Fruit fly (Drosophila melanogaster) whole organism, embryonic: ENCODE measurements around the gene CG9886.

Experiments
- Abd-B ChIP-seq: fragments of 200-800 bp; sonication (Bioruptor generic); optimal IDR thresholded peaks from 2 replicates; lab custom pipeline; 2018; ENCODE audit warnings: missing biosample characterization, mild to moderate bottlenecking, missing genetic modification characterization, moderate library complexity
- CG11504 ChIP-seq: fragments of 200-800 bp; sonication (Bioruptor generic); optimal IDR thresholded peaks from 3 replicates; lab custom pipeline; 2019; ENCODE audit warnings: missing biosample characterization, mild to moderate bottlenecking, missing genetic modification characterization, moderate library complexity
- CG15011 ChIP-seq: fragments of 200-800 bp; sonication (Bioruptor generic); optimal IDR thresholded peaks from 3 replicates; lab custom pipeline; 2018; ENCODE audit warnings: missing biosample characterization, mild to moderate bottlenecking, missing genetic modification characterization
- CG1529 ChIP-seq: fragments of 200-800 bp; sonication (Bioruptor generic); optimal IDR thresholded peaks from 3 replicates; lab custom pipeline; 2018; ENCODE audit warnings: missing biosample characterization, missing genetic modification characterization
- CG17568 ChIP-seq: fragments of 200-800 bp; sonication (Bioruptor generic); optimal IDR thresholded peaks from 2 replicates; lab custom pipeline; 2018; ENCODE audit warnings: missing biosample characterization, mild to moderate bottlenecking, missing genetic modification characterization, moderate library complexity
- CG17802 ChIP-seq: fragments of 200-800 bp; sonication (Bioruptor generic); optimal IDR thresholded peaks from 2 replicates; lab custom pipeline; 2018; ENCODE audit warnings: missing biosample characterization, mild to moderate bottlenecking, missing genetic modification characterization, moderate library complexity
- CG3726 ChIP-seq: fragments of 200-800 bp; sonication (Bioruptor generic); IDR thresholded peaks from 3 replicates; pipeline ENCODE4, ENCODE4 v1.3.6; 2022; ENCODE audit warnings: missing biosample characterization, missing genetic modification characterization
- CG42726 ChIP-seq: fragments of 200-800 bp; sonication (Bioruptor generic); IDR thresholded peaks from 2 replicates; pipeline ENCODE4 v1.3.6; 2022; ENCODE audit warnings: missing biosample characterization, missing genetic modification characterization; ENCODE audit not compliant: partially characterized antibody
- CG4360 ChIP-seq: fragments of 200-800 bp; sonication (Bioruptor generic); IDR thresholded peaks from 2 replicates; pipeline ENCODE4 v1.3.6; 2022; ENCODE audit warnings: missing biosample characterization, missing genetic modification characterization
- CG4707 ChIP-seq: fragments of 200-800 bp; sonication (Bioruptor generic); optimal IDR thresholded peaks from 2 replicates; lab custom pipeline; 2018; ENCODE audit warnings: missing biosample characterization, mild to moderate bottlenecking, missing genetic modification characterization, moderate library complexity
- CG4820 ChIP-seq: fragments of 200-800 bp; sonication (Bioruptor generic); optimal IDR thresholded peaks from 3 replicates; lab custom pipeline; 2016; ENCODE audit warnings: missing biosample characterization, missing genetic modification characterization
- CG7745 ChIP-seq: fragments of 200-800 bp; sonication (Bioruptor generic); optimal IDR thresholded peaks from 2 replicates; lab custom pipeline; 2018; ENCODE audit warnings: missing biosample characterization, mild to moderate bottlenecking, missing genetic modification characterization, moderate library complexity
- CG8359 ChIP-seq: fragments of 200-800 bp; sonication (Bioruptor generic); optimal IDR thresholded peaks from 2 replicates; lab custom pipeline; 2017; ENCODE audit warnings: missing biosample characterization, mild to moderate bottlenecking, missing genetic modification characterization, borderline replicate concordance
- Doc2 ChIP-seq: fragments of 200-800 bp; sonication (Bioruptor generic); IDR thresholded peaks from 2 replicates; pipeline ENCODE4 v1.3.6; 2022; ENCODE audit warnings: missing biosample characterization, missing genetic modification characterization
- ERR ChIP-seq: fragments of 200-800 bp; sonication (Bioruptor generic); optimal IDR thresholded peaks from 2 replicates; lab custom pipeline; 2016; ENCODE audit warnings: missing biosample characterization, missing genetic modification characterization
- Eip74EF ChIP-seq, 2 experiments: fragments of 200-800 bp in 1 of 2; fragments of >200 bp in 1 of 2; sonication (Bioruptor generic) in 1 of 2; optimal IDR thresholded peaks; 2 replicates each; lab custom pipeline; 2017 to 2019; ENCODE audit warnings: missing biosample characterization in 2 of 2, missing genetic modification characterization in 2 of 2, mild to moderate bottlenecking in 1 of 2, moderate library complexity in 1 of 2
- Fer2 ChIP-seq: fragments of 200-800 bp; sonication (Bioruptor generic); optimal IDR thresholded peaks from 2 replicates; lab custom pipeline; 2018; ENCODE audit warnings: missing biosample characterization, mild to moderate bottlenecking, missing genetic modification characterization, moderate library complexity
- HLH3B ChIP-seq: fragments of 200-800 bp; sonication (Bioruptor generic); IDR thresholded peaks from 2 replicates; pipeline ENCODE4 v1.3.6; 2022; ENCODE audit warnings: missing biosample characterization, missing genetic modification characterization
- HmgD ChIP-seq: fragments of 200-800 bp; sonication (Bioruptor generic); optimal IDR thresholded peaks from 3 replicates; lab custom pipeline; 2016; ENCODE audit warnings: missing biosample characterization, missing genetic modification characterization
- HmgZ ChIP-seq: fragments of 200-800 bp; sonication (Bioruptor generic); optimal IDR thresholded peaks from 2 replicates; lab custom pipeline; 2018; ENCODE audit warnings: missing biosample characterization, mild to moderate bottlenecking, missing genetic modification characterization
- Hr78 ChIP-seq, 2 experiments: fragments of 200-800 bp in 1 of 2; fragments of >200 bp in 1 of 2; sonication (Bioruptor generic) in 1 of 2; optimal IDR thresholded peaks; 2 replicates each; lab custom pipeline; 2017 to 2019; ENCODE audit warnings: missing biosample characterization in 2 of 2, missing genetic modification characterization in 2 of 2, mild to moderate bottlenecking in 1 of 2, moderate library complexity in 1 of 2
- Neu2 ChIP-seq: fragments of 200-800 bp; sonication (Bioruptor generic); optimal IDR thresholded peaks from 3 replicates; lab custom pipeline; 2016; ENCODE audit warnings: missing biosample characterization, missing genetic modification characterization, borderline replicate concordance
- Spps ChIP-seq: fragments of 200-800 bp; sonication (Bioruptor generic); optimal IDR thresholded peaks from 2 replicates; lab custom pipeline; 2018; ENCODE audit warnings: missing biosample characterization, mild to moderate bottlenecking, missing genetic modification characterization
- Taf1 ChIP-seq: fragments of 200-800 bp; sonication (Bioruptor generic); IDR thresholded peaks from 2 replicates; pipeline ENCODE4 v1.3.6; 2022; ENCODE audit warnings: missing biosample characterization, missing genetic modification characterization
- Trl ChIP-seq, 3 experiments: fragments of >200 bp in 2 of 3; fragments of 200-800 bp in 1 of 3; sonication (Bioruptor generic) in 1 of 3; optimal IDR thresholded peaks; 2 replicates in 1 of 3; 3 replicates in 2 of 3; lab custom pipeline; 2016 to 2017; ENCODE audit warnings: missing biosample characterization in 1 of 3, missing genetic modification characterization in 1 of 3
- Vsx1 ChIP-seq: fragments of 200-800 bp; sonication (Bioruptor generic); optimal IDR thresholded peaks from 2 replicates; lab custom pipeline; 2017; ENCODE audit warnings: missing biosample characterization, mild to moderate bottlenecking, missing genetic modification characterization, missing genetic modification reagents
- YL-1 ChIP-seq: fragments of 200-800 bp; sonication (Bioruptor generic); optimal IDR thresholded peaks from 3 replicates; lab custom pipeline; 2017; ENCODE audit warnings: missing biosample characterization, mild to moderate bottlenecking, missing genetic modification characterization
- ap ChIP-seq: fragments of 200-800 bp; sonication (Bioruptor generic); IDR thresholded peaks from 2 replicates; pipeline ENCODE4 v1.3.6; 2022; ENCODE audit warnings: missing biosample characterization, missing genetic modification characterization
- ase ChIP-seq: fragments of 200-800 bp; sonication (Bioruptor generic); IDR thresholded peaks from 3 replicates; pipeline ENCODE4 v1.3.6; 2022; ENCODE audit warnings: missing biosample characterization, missing genetic modification characterization
- cas ChIP-seq: fragments of 200-800 bp; sonication (Bioruptor generic); IDR thresholded peaks from 2 replicates; pipeline ENCODE4 v1.3.6; 2022; ENCODE audit warnings: missing biosample characterization, missing genetic modification characterization
- chinmo ChIP-seq: fragments of 200-800 bp; sonication (Bioruptor generic); IDR thresholded peaks from 4 replicates; pipeline ENCODE4 v1.3.6; 2022; ENCODE audit warnings: missing biosample characterization, missing genetic modification characterization; ENCODE audit not compliant: partially characterized antibody
- da ChIP-seq: fragments of 200-800 bp; sonication (Bioruptor generic); optimal IDR thresholded peaks from 2 replicates; lab custom pipeline; 2016; ENCODE audit warnings: missing biosample characterization, missing genetic modification characterization
- dysf ChIP-seq: fragments of 200-800 bp; sonication (Bioruptor generic); IDR thresholded peaks from 3 replicates; pipeline ENCODE4 v1.3.6; 2022; ENCODE audit warnings: missing biosample characterization, missing genetic modification characterization
- fd64A ChIP-seq: fragments of 200-800 bp; sonication (Bioruptor generic); optimal IDR thresholded peaks from 3 replicates; lab custom pipeline; 2018; ENCODE audit warnings: missing biosample characterization, mild to moderate bottlenecking, missing genetic modification characterization
- mirr ChIP-seq: fragments of 200-800 bp; sonication (Bioruptor generic); optimal IDR thresholded peaks from 3 replicates; lab custom pipeline; 2018; ENCODE audit warnings: missing biosample characterization, mild to moderate bottlenecking, missing genetic modification characterization
- org-1 ChIP-seq: fragments of 200-800 bp; sonication (Bioruptor generic); optimal IDR thresholded peaks from 2 replicates; lab custom pipeline; 2017; ENCODE audit warnings: missing biosample characterization, missing genetic modification characterization
- sima ChIP-seq: fragments of 200-800 bp; sonication (Bioruptor generic); optimal IDR thresholded peaks from 2 replicates; lab custom pipeline; 2016; ENCODE audit warnings: missing biosample characterization, missing genetic modification characterization
- trh ChIP-seq: fragments of 200-800 bp; sonication (Bioruptor generic); optimal IDR thresholded peaks from 2 replicates; lab custom pipeline; 2016; ENCODE audit warnings: missing biosample characterization, missing genetic modification characterization
- ttk ChIP-seq: fragments of 200-800 bp; sonication (Bioruptor generic); IDR thresholded peaks from 2 replicates; pipeline ENCODE4 v2.1.2; 2022; ENCODE audit warnings: missing biosample characterization, missing genetic modification characterization
- vnd ChIP-seq: fragments of 200-800 bp; sonication (Bioruptor generic); IDR thresholded peaks from 3 replicates; pipeline ENCODE4 v1.3.6; 2022; ENCODE audit warnings: missing biosample characterization, missing genetic modification characterization; ENCODE audit not compliant: partially characterized antibody
- z ChIP-seq: fragments of 200-800 bp; sonication (Bioruptor generic); IDR thresholded peaks from 3 replicates; pipeline ENCODE4 v1.3.6; 2022; ENCODE audit warnings: missing biosample characterization, missing genetic modification characterization

CG9886 gene

dm6 chr2L:2380805-2381204 lies 39.8 kb upstream of the CG9886 start, which contains the start of gene Eogt (continued):
- TF ChIP-seq sima (GFP tag; lab: Kevin White, UChicago) (no peak), CG4360 (peak; percentile 75), Neu2 (GFP tag; lab: Kevin White, UChicago) (no peak), Hr78 (GFP tag; optimal IDR thresholded peaks at IDR 0.05; lab: Kevin White, UChicago) (no peak), Eip74EF (GFP tag; optimal IDR thresholded peaks at IDR 0.05; lab: Kevin White, UChicago) (peak in 1 of 2 experiments; percentile 72), ttk (GFP tag; lab: Robert Waterston, UW) (peak; percentile 97), CG8359 (GFP tag; lab: Kevin White, UChicago) (no peak), mirr (GFP tag; lab: Kevin White, UChicago) (peak; percentile 46), CG15011 (peak; percentile 78), cas (GFP tag; lab: Robert Waterston, UW) (peak; percentile 77; the same call in 1 of the 2 replicates), Fer2 (tag; lab: Kevin White, UChicago) (peak; percentile 85), CG11504 (tag; lab: Kevin White, UChicago) (peak; percentile 92), Spps (tag; lab: Kevin White, UChicago) (peak; percentile 85), trh (peak; percentile 82), CG4707 (GFP tag; lab: Kevin White, UChicago) (peak; percentile 74), CG3726 (GFP tag; lab: Robert Waterston, UW) (peak; percentile 95), HmgD (GFP tag; lab: Kevin White, UChicago) (peak; percentile 21), z (GFP tag; lab: Robert Waterston, UW) (peak; percentile 74; the same call in 2 of the 3 replicates), ap (GFP tag; lab: Robert Waterston, UW) (peak; percentile 96), CG42726 (GFP tag; lab: Robert Waterston, UW) (no peak), CG1529 (GFP tag; lab: Kevin White, UChicago) (peak; percentile 78), CG17802 (tag; lab: Kevin White, UChicago) (peak; percentile 65), fd64A (GFP tag; lab: Kevin White, UChicago) (peak; percentile 33), vnd (GFP tag; lab: Robert Waterston, UW) (no peak), YL-1 (GFP tag; lab: Kevin White, UChicago) (peak; percentile 76), CG7745 (tag; lab: Kevin White, UChicago) (no peak), Doc2 (GFP tag; lab: Robert Waterston, UW) (0 out of 2 replicates have a peak, but pooled peaks have one; percentile 67), Abd-B (peak; percentile 94), HmgZ (tag; lab: Kevin White, UChicago) (peak; percentile 95), da (no peak), HLH3B (peak; percentile 96), Taf1 (peak; percentile 89), Vsx1 (GFP tag; lab: Kevin White, UChicago) (no peak), chinmo (no peak), CG4820 (GFP tag; lab: Kevin White, UChicago) (peak; percentile 91), org-1 (GFP tag; lab: Kevin White, UChicago) (peak; percentile 83), ase (GFP tag; lab: Robert Waterston, UW) (peak; percentile 96), ERR (GFP tag; lab: Kevin White, UChicago) (no peak), dysf (GFP tag; lab: Robert Waterston, UW) (peak; percentile 98), CG17568 (no peak), Trl (optimal IDR thresholded peaks at IDR 0.05; lab: Kevin White, UChicago) (no peak), Trl (GFP tag; optimal IDR thresholded peaks at IDR 0.05; lab: Kevin White, UChicago) (peak; percentile 59)
